1 worm cellular context compared by ENCODE assay signal in genomic region chrIII:8799964-8800795, ce11.
TF ChIP-seq lines count a peak whose summit lies in the region.

Gene F54F2.6 (minus strand): TSS chrIII:8800701.

TF ChIP-seq in whole organism, L4 larva, 104 proteins besides CTCF, POLR2A, EP300 and RAD21 (continued from another document):
- TF ChIP-seq nhr-10 (tag; optimal IDR thresholded peaks at IDR 0.05; lab: Kevin White, UChicago) (peak; percentile 15), gei-8 (GFP tag; optimal IDR thresholded peaks at IDR 0.05; lab: Kevin White, UChicago) (peak; percentile 62), mes-2 (tag; optimal IDR thresholded peaks at IDR 0.05; lab: Kevin White, UChicago; ENCODE audit: poor library complexity, severe bottlenecking) (peak; percentile 69), egl-27 (tag; optimal IDR thresholded peaks at IDR 0.05; lab: Kevin White, UChicago) (no peak), sdz-12 (GFP tag; optimal IDR thresholded peaks at IDR 0.05; lab: Kevin White, UChicago) (no peak), fos-1 (tag; optimal IDR thresholded peaks at IDR 0.05; lab: Kevin White, UChicago) (no peak), nhr-41 (GFP tag; IDR thresholded peaks at IDR 0.05; lab: Robert Waterston, UW) (no peak), dmd-6 (GFP tag; IDR thresholded peaks at IDR 0.05; lab: Robert Waterston, UW) (peak; percentile 78), zag-1 (tag; optimal IDR thresholded peaks at IDR 0.05; lab: Kevin White, UChicago) (peak; percentile 59), php-3 (GFP tag; IDR thresholded peaks at IDR 0.05; lab: Robert Waterston, UW) (no peak), vab-7 (GFP tag; IDR thresholded peaks at IDR 0.05; lab: Robert Waterston, UW) (no peak), mdt-29 (GFP tag; IDR thresholded peaks at IDR 0.05; lab: Robert Waterston, UW) (no peak; the same call in 1 of the 2 replicates), lim-7 (GFP tag; IDR thresholded peaks at IDR 0.05; lab: Robert Waterston, UW) (no peak), nhr-28 (tag; optimal IDR thresholded peaks at IDR 0.05; lab: Kevin White, UChicago) (peak; percentile 65), dpl-1 (GFP tag; optimal IDR thresholded peaks at IDR 0.05; lab: Kevin White, UChicago) (peak; percentile 33)
TF ChIP-seq in whole organism, L4 larva: peak in this region for 55.
